Worm (Caenorhabditis elegans) whole organism, mixed stage, embryonic: ENCODE results near the gene acs-2.

Source experiments
- elt-3 ChIP-seq: fragments of 150-350 bp; optimal IDR thresholded peaks from 2 replicates; lab custom pipeline; 2014; ENCODE audit warnings: missing biosample characterization, missing genetic modification characterization
- lin-32 ChIP-seq: fragments of 200-800 bp; sonication (Bioruptor generic); optimal IDR thresholded peaks from 2 replicates; lab custom pipeline; 2018; ENCODE audit warnings: mild to moderate bottlenecking, missing genetic modification characterization, missing compliant biosample characterization
- lsy-2 ChIP-seq: fragments of 150-350 bp; optimal IDR thresholded peaks from 2 replicates; lab custom pipeline; 2014; ENCODE audit warnings: missing biosample characterization, missing genetic modification characterization
- mab-5 ChIP-seq: fragments of 150-350 bp; optimal IDR thresholded peaks from 2 replicates; lab custom pipeline; 2014; ENCODE audit warnings: missing biosample characterization, missing genetic modification characterization
- nhr-12 ChIP-seq: fragments of 150-350 bp; optimal IDR thresholded peaks from 2 replicates; lab custom pipeline; 2014; ENCODE audit warnings: missing biosample characterization, missing genetic modification characterization
- nhr-237 ChIP-seq: fragments of 150-350 bp; optimal IDR thresholded peaks from 2 replicates; lab custom pipeline; 2014; ENCODE audit warnings: missing biosample characterization, missing genetic modification characterization
- nhr-76 ChIP-seq: sonication (generic microtip); optimal IDR thresholded peaks from 2 replicates; lab custom pipeline; 2017; ENCODE audit warnings: missing biosample characterization, missing genetic modification characterization

ce11 chrV:15559047-15559446 is 8.1 kb upstream of the acs-2 start, which contains the start of gene acr-18:
- TF ChIP-seq nhr-76 (no peak), nhr-12 (tag; lab: Kevin White, UChicago) (no peak), mab-5 (tag; lab: Kevin White, UChicago) (no peak), elt-3 (tag; lab: Kevin White, UChicago) (no peak), nhr-237 (no peak), lin-32 (GFP tag; lab: Kevin White, UChicago) (no peak), lsy-2 (no peak)
